Worm (Caenorhabditis elegans): ENCODE measurements around the gene phat-5.

ce11 chrV:4138688-4139087 lies 16.4 kb upstream of the phat-5 start, which contains the start of gene lgc-29:
- TF ChIP-seq tab-1 (GFP tag; IDR thresholded peaks at IDR 0.05) (no peak), med-1 (GFP tag; optimal IDR thresholded peaks at IDR 0.05; ENCODE audit: insufficient read depth) (no peak)
